Worm (Caenorhabditis elegans): ENCODE measurements around the gene C17F4.8.

ce11 chrII:3267815-3268214 lies 33.2 kb upstream of the C17F4.8 start:
- TF ChIP-seq lsy-2 (tag; optimal IDR thresholded peaks at IDR 0.05) = peak in 1 of 2 experiments; percentile 10
- TF ChIP-seq aha-1 (tag; optimal IDR thresholded peaks at IDR 0.05) = no peak
- TF ChIP-seq pqm-1 (tag; optimal IDR thresholded peaks at IDR 0.05) = no peak
- no peak for TF ChIP-seq dpl-1 (GFP tag; optimal IDR thresholded peaks at IDR 0.05)
- TF ChIP-seq lir-3 (tag; optimal IDR thresholded peaks at IDR 0.05; ENCODE audit: poor library complexity) = no peak

Data from whole organism, L1 larva.